Fruit fly (Drosophila melanogaster) whole organism, embryonic: ENCODE results near the gene dsx.

Experiments used
- Atf6 ChIP-seq: fragments of 200-800 bp; sonication (Bioruptor generic); IDR thresholded peaks from 2 replicates; pipeline ENCODE4 v1.3.6; 2022; ENCODE audit warnings: missing biosample characterization, missing genetic modification characterization
- B-H2 ChIP-seq: fragments of 200-800 bp; sonication (Bioruptor generic); optimal IDR thresholded peaks from 2 replicates; lab custom pipeline; 2018; ENCODE audit warnings: missing biosample characterization, mild to moderate bottlenecking, missing genetic modification characterization
- Bteb2 ChIP-seq: fragments of 200-800 bp; sonication (Bioruptor generic); optimal IDR thresholded peaks from 2 replicates; lab custom pipeline; 2016; ENCODE audit warnings: missing biosample characterization, missing genetic modification characterization
- CG10267 ChIP-seq: fragments of 200-800 bp; sonication (Bioruptor generic); optimal IDR thresholded peaks from 2 replicates; lab custom pipeline; 2018; ENCODE audit warnings: missing biosample characterization, mild to moderate bottlenecking, missing genetic modification characterization, moderate library complexity
- CG12155 ChIP-seq: fragments of 200-800 bp; sonication (Bioruptor generic); optimal IDR thresholded peaks from 3 replicates; lab custom pipeline; 2016; ENCODE audit warnings: missing biosample characterization, missing genetic modification characterization
- CG13624 ChIP-seq: fragments of 200-800 bp; sonication (Bioruptor generic); optimal IDR thresholded peaks from 2 replicates; lab custom pipeline; 2016; ENCODE audit warnings: missing biosample characterization, missing genetic modification characterization
- CG14014 ChIP-seq: fragments of 200-800 bp; sonication (Bioruptor generic); IDR thresholded peaks from 2 replicates; pipeline ENCODE4 v1.3.6; 2022; ENCODE audit warnings: missing biosample characterization, missing genetic modification characterization
- CG14050 ChIP-seq: fragments of 200-800 bp; sonication (Bioruptor generic); IDR thresholded peaks from 3 replicates; pipeline ENCODE4 v1.3.6; 2022; ENCODE audit warnings: missing biosample characterization, missing genetic modification characterization
- CG1529 ChIP-seq: fragments of 200-800 bp; sonication (Bioruptor generic); optimal IDR thresholded peaks from 3 replicates; lab custom pipeline; 2018; ENCODE audit warnings: missing biosample characterization, missing genetic modification characterization
- CG15601 ChIP-seq: fragments of 200-800 bp; sonication (Bioruptor generic); optimal IDR thresholded peaks from 3 replicates; lab custom pipeline; 2019; ENCODE audit warnings: missing biosample characterization, mild to moderate bottlenecking, missing genetic modification characterization, moderate library complexity
- CG15696 ChIP-seq: fragments of 200-800 bp; sonication (Bioruptor generic); optimal IDR thresholded peaks from 2 replicates; lab custom pipeline; 2019; ENCODE audit warnings: missing biosample characterization, mild to moderate bottlenecking, missing genetic modification characterization, moderate library complexity
- CG1603 ChIP-seq: fragments of 200-800 bp; sonication (Bioruptor generic); optimal IDR thresholded peaks from 2 replicates; lab custom pipeline; 2019; ENCODE audit warnings: missing biosample characterization, mild to moderate bottlenecking, missing genetic modification characterization, moderate library complexity
- CG16863 ChIP-seq: fragments of 200-800 bp; sonication (Bioruptor generic); optimal IDR thresholded peaks from 3 replicates; lab custom pipeline; 2016; ENCODE audit warnings: missing biosample characterization, missing genetic modification characterization
- CG17186 ChIP-seq: fragments of 200-800 bp; sonication (Bioruptor generic); optimal IDR thresholded peaks from 3 replicates; lab custom pipeline; 2017; ENCODE audit warnings: missing biosample characterization, missing genetic modification reagents, missing genetic modification characterization
- CG17802 ChIP-seq: fragments of 200-800 bp; sonication (Bioruptor generic); optimal IDR thresholded peaks from 2 replicates; lab custom pipeline; 2018; ENCODE audit warnings: missing biosample characterization, mild to moderate bottlenecking, missing genetic modification characterization, moderate library complexity
- CG1792 ChIP-seq: fragments of 200-800 bp; sonication (Bioruptor generic); optimal IDR thresholded peaks from 2 replicates; lab custom pipeline; 2016; ENCODE audit warnings: missing biosample characterization, missing genetic modification characterization
- CG3163 ChIP-seq: fragments of 200-800 bp; sonication (Bioruptor generic); optimal IDR thresholded peaks from 3 replicates; lab custom pipeline; 2016; ENCODE audit warnings: missing biosample characterization, missing genetic modification characterization
- CG33213 ChIP-seq: fragments of 200-800 bp; sonication (Bioruptor generic); optimal IDR thresholded peaks from 3 replicates; lab custom pipeline; 2016; ENCODE audit warnings: missing biosample characterization, missing genetic modification characterization
- CG42726 ChIP-seq: fragments of 200-800 bp; sonication (Bioruptor generic); IDR thresholded peaks from 2 replicates; pipeline ENCODE4 v1.3.6; 2022; ENCODE audit warnings: missing biosample characterization, missing genetic modification characterization; ENCODE audit not compliant: partially characterized antibody
- CG4328 ChIP-seq: fragments of 200-800 bp; sonication (Bioruptor generic); optimal IDR thresholded peaks from 3 replicates; lab custom pipeline; 2017; ENCODE audit warnings: missing biosample characterization, missing genetic modification reagents, missing genetic modification characterization
- CG7372 ChIP-seq: fragments of 200-800 bp; sonication (Bioruptor generic); IDR thresholded peaks from 2 replicates; pipeline ENCODE4 v1.3.6; 2022; ENCODE audit warnings: missing biosample characterization, missing genetic modification characterization
- CG7745 ChIP-seq: fragments of 200-800 bp; sonication (Bioruptor generic); optimal IDR thresholded peaks from 2 replicates; lab custom pipeline; 2018; ENCODE audit warnings: missing biosample characterization, mild to moderate bottlenecking, missing genetic modification characterization, moderate library complexity
- D19B ChIP-seq: fragments of 200-800 bp; sonication (Bioruptor generic); optimal IDR thresholded peaks from 2 replicates; lab custom pipeline; 2017; ENCODE audit warnings: missing biosample characterization, mild to moderate bottlenecking, missing genetic modification characterization
- Dll ChIP-seq: fragments of 200-800 bp; sonication (Bioruptor generic); IDR thresholded peaks from 4 replicates; pipeline ENCODE4 v1.3.6; 2022; ENCODE audit warnings: missing biosample characterization, missing genetic modification characterization; ENCODE audit not compliant: partially characterized antibody
- Ets65A ChIP-seq: fragments of 200-800 bp; sonication (Bioruptor generic); peaks from one replicate; lab custom pipeline; 2016; ENCODE audit warnings: missing biosample characterization, missing genetic modification characterization
- HmgZ ChIP-seq: fragments of 200-800 bp; sonication (Bioruptor generic); optimal IDR thresholded peaks from 2 replicates; lab custom pipeline; 2018; ENCODE audit warnings: missing biosample characterization, mild to moderate bottlenecking, missing genetic modification characterization
- Lpt ChIP-seq: fragments of >200 bp; optimal IDR thresholded peaks from 2 replicates; lab custom pipeline; 2018; ENCODE audit warnings: missing biosample characterization, missing genetic modification characterization
- Meics ChIP-seq: fragments of 200-800 bp; sonication (Bioruptor generic); optimal IDR thresholded peaks from 2 replicates; lab custom pipeline; 2017; ENCODE audit warnings: missing biosample characterization, mild to moderate bottlenecking, missing genetic modification characterization
- NC2α ChIP-seq: fragments of 200-800 bp; sonication (Bioruptor generic); optimal IDR thresholded peaks from 2 replicates; lab custom pipeline; 2016; ENCODE audit warnings: missing biosample characterization, missing genetic modification characterization
- NfI ChIP-seq: fragments of 200-800 bp; sonication (Bioruptor generic); optimal IDR thresholded peaks from 3 replicates; lab custom pipeline; 2018; ENCODE audit warnings: missing biosample characterization, mild to moderate bottlenecking, missing genetic modification characterization, moderate library complexity
- Sin3A ChIP-seq: fragments of >200 bp; optimal IDR thresholded peaks from 2 replicates; lab custom pipeline; 2018
- Stat92E ChIP-seq, 3 experiments: fragments of >200 bp in 2 of 3; fragments of 200-800 bp in 1 of 3; sonication (Bioruptor generic) in 1 of 3; optimal IDR thresholded peaks; 2 replicates each; lab custom pipeline; 2017 to 2019; ENCODE audit warnings: missing biosample characterization in 3 of 3, missing genetic modification characterization in 3 of 3, mild to moderate bottlenecking in 1 of 3, moderate library complexity in 1 of 3
- ab ChIP-seq: fragments of 200-800 bp; sonication (Bioruptor generic); optimal IDR thresholded peaks from 2 replicates; lab custom pipeline; 2016; ENCODE audit warnings: missing biosample characterization, missing genetic modification characterization
- bcd ChIP-seq: fragments of 200-800 bp; sonication (Bioruptor generic); optimal IDR thresholded peaks from 2 replicates; lab custom pipeline; 2017; ENCODE audit warnings: missing biosample characterization, mild to moderate bottlenecking, missing genetic modification characterization
- chinmo ChIP-seq: fragments of 200-800 bp; sonication (Bioruptor generic); IDR thresholded peaks from 4 replicates; pipeline ENCODE4 v1.3.6; 2022; ENCODE audit warnings: missing biosample characterization, missing genetic modification characterization; ENCODE audit not compliant: partially characterized antibody
- crc ChIP-seq: fragments of 200-800 bp; sonication (Bioruptor generic); optimal IDR thresholded peaks from 2 replicates; lab custom pipeline; 2016; ENCODE audit warnings: missing biosample characterization, missing genetic modification characterization
- crol ChIP-seq: fragments of 200-800 bp; sonication (Bioruptor generic); IDR thresholded peaks from 2 replicates; pipeline ENCODE4 v1.3.6; 2022; ENCODE audit warnings: missing biosample characterization, missing genetic modification characterization
- disco-r ChIP-seq: fragments of 200-800 bp; sonication (Bioruptor generic); optimal IDR thresholded peaks from 2 replicates; lab custom pipeline; 2016; ENCODE audit warnings: missing biosample characterization, missing genetic modification characterization
- dmrt11E ChIP-seq: fragments of 200-800 bp; sonication (Bioruptor generic); optimal IDR thresholded peaks from 3 replicates; lab custom pipeline; 2018; ENCODE audit warnings: missing biosample characterization, mild to moderate bottlenecking, missing genetic modification characterization, moderate library complexity
- fru ChIP-seq: fragments of >200 bp; optimal IDR thresholded peaks from 2 replicates; lab custom pipeline; 2017
- inv ChIP-seq: fragments of 200-800 bp; sonication (Bioruptor generic); IDR thresholded peaks from 2 replicates; pipeline ENCODE4 v1.3.6; 2022; ENCODE audit warnings: missing biosample characterization, missing genetic modification characterization; ENCODE audit not compliant: partially characterized antibody
- lov ChIP-seq, 2 experiments: fragments of 200-800 bp in 1 of 2; fragments of >200 bp in 1 of 2; sonication (Bioruptor generic) in 1 of 2; IDR thresholded peaks in 1 of 2; optimal IDR thresholded peaks in 1 of 2; 2 replicates in 1 of 2; 3 replicates in 1 of 2; pipeline versions ENCODE4 v1.3.6 to Lab custom; 2017 to 2022; ENCODE audit warnings: missing biosample characterization in 1 of 2, missing genetic modification characterization in 1 of 2
- mam ChIP-seq: fragments of 200-800 bp; sonication (Bioruptor generic); optimal IDR thresholded peaks from 3 replicates; lab custom pipeline; 2016; ENCODE audit warnings: missing biosample characterization, missing genetic modification characterization
- mld ChIP-seq: fragments of 200-800 bp; sonication (Bioruptor generic); IDR thresholded peaks from 3 replicates; pipeline ENCODE4 v1.3.6; 2022; ENCODE audit warnings: missing biosample characterization, missing genetic modification characterization; ENCODE audit not compliant: partially characterized antibody
- phol ChIP-seq: fragments of 200-800 bp; sonication (Bioruptor generic); optimal IDR thresholded peaks from 3 replicates; lab custom pipeline; 2018; ENCODE audit warnings: missing biosample characterization, mild to moderate bottlenecking, missing genetic modification characterization, moderate library complexity
- prd ChIP-seq, 3 experiments: fragments of >200 bp in 2 of 3; fragments of 200-800 bp in 1 of 3; sonication (Bioruptor generic) in 1 of 3; optimal IDR thresholded peaks in 2 of 3; IDR thresholded peaks in 1 of 3; 2 replicates in 2 of 3; 3 replicates in 1 of 3; pipeline versions ENCODE4 v1.3.6 to Lab custom; 2017 to 2022; ENCODE audit warnings: missing biosample characterization in 1 of 3, missing genetic modification characterization in 1 of 3
- sens ChIP-seq: fragments of 200-800 bp; sonication (Bioruptor generic); peaks from one replicate; lab custom pipeline; 2016; ENCODE audit warnings: missing biosample characterization, missing genetic modification characterization
- sim ChIP-seq: fragments of 200-800 bp; sonication (Bioruptor generic); IDR thresholded peaks from 2 replicates; pipeline ENCODE4 v1.3.6; 2022; ENCODE audit warnings: missing biosample characterization, missing genetic modification characterization
- sqz ChIP-seq: fragments of 200-800 bp; sonication (Bioruptor generic); optimal IDR thresholded peaks from 3 replicates; lab custom pipeline; 2018; ENCODE audit warnings: missing biosample characterization, mild to moderate bottlenecking, missing genetic modification characterization
- tio ChIP-seq: fragments of 200-800 bp; sonication (Bioruptor generic); optimal IDR thresholded peaks from 2 replicates; lab custom pipeline; 2017; ENCODE audit warnings: missing biosample characterization, missing genetic modification characterization, inconsistent platforms
- tll ChIP-seq, 2 experiments: fragments of 200-800 bp in 1 of 2; fragments of >200 bp in 1 of 2; sonication (Bioruptor generic) in 1 of 2; optimal IDR thresholded peaks; 2 replicates each; lab custom pipeline; 2017 to 2019; ENCODE audit warnings: missing biosample characterization in 2 of 2, missing genetic modification characterization in 2 of 2, mild to moderate bottlenecking in 1 of 2, moderate library complexity in 1 of 2

Gene dsx

dm6 chr3R:7981396-7981795 is 14.2 kb upstream of the dsx start (continued):
- TF ChIP-seq CG15601 (tag; lab: Kevin White, UChicago) (peak; percentile 18), disco-r (GFP tag; lab: Kevin White, UChicago) (no peak), CG17186 (no peak), Lpt (GFP tag; lab: Kevin White, UChicago) (no peak), CG33213 (no peak), dmrt11E (tag; lab: Kevin White, UChicago) (no peak), Ets65A (GFP tag; lab: Kevin White, UChicago) (no peak), prd (optimal IDR thresholded peaks at IDR 0.05; lab: Kevin White, UChicago) (no peak), prd (GFP tag; IDR thresholded peaks at IDR 0.05; lab: Robert Waterston, UW) (no peak), CG12155 (GFP tag; lab: Kevin White, UChicago) (no peak), phol (tag; lab: Kevin White, UChicago) (no peak), Stat92E (GFP tag; optimal IDR thresholded peaks at IDR 0.05; lab: Kevin White, UChicago) (no peak), CG10267 (tag; lab: Kevin White, UChicago) (peak; percentile 3), CG14014 (GFP tag; lab: Robert Waterston, UW) (no peak), CG7745 (tag; lab: Kevin White, UChicago) (no peak), B-H2 (GFP tag; lab: Kevin White, UChicago) (no peak), HmgZ (tag; lab: Kevin White, UChicago) (peak; percentile 8), bcd (GFP tag; lab: Kevin White, UChicago) (no peak), mam (GFP tag; lab: Kevin White, UChicago) (no peak), crol (GFP tag; lab: Robert Waterston, UW) (no peak), CG15696 (tag; lab: Kevin White, UChicago) (peak; percentile 3), chinmo (GFP tag; lab: Robert Waterston, UW) (no peak), crc (GFP tag; lab: Kevin White, UChicago) (no peak), ab (GFP tag; lab: Kevin White, UChicago) (no peak), tll (GFP tag; optimal IDR thresholded peaks at IDR 0.05; lab: Kevin White, UChicago) (no peak), CG1792 (GFP tag; lab: Kevin White, UChicago) (no peak), Sin3A (lab: Kevin White, UChicago) (no peak), CG1529 (no peak), D19B (GFP tag; lab: Kevin White, UChicago) (no peak), inv (GFP tag; lab: Robert Waterston, UW) (no peak), CG14050 (GFP tag; lab: Robert Waterston, UW) (no peak), Atf6 (GFP tag; lab: Robert Waterston, UW) (no peak), Dll (no peak), fru (lab: Kevin White, UChicago) (no peak), mld (GFP tag; lab: Robert Waterston, UW) (no peak), CG7372 (GFP tag; lab: Robert Waterston, UW) (no peak), sens (peak; percentile 7), Bteb2 (no peak), lov (optimal IDR thresholded peaks at IDR 0.05; lab: Kevin White, UChicago) (no peak), lov (GFP tag; IDR thresholded peaks at IDR 0.05; lab: Robert Waterston, UW) (no peak), sqz (GFP tag; lab: Kevin White, UChicago) (no peak), tio (GFP tag; lab: Kevin White, UChicago) (no peak), NfI (no peak), CG3163 (GFP tag; lab: Kevin White, UChicago) (no peak), sim (no peak), Meics (no peak), CG16863 (no peak), CG4328 (GFP tag; lab: Kevin White, UChicago) (no peak), CG17802 (tag; lab: Kevin White, UChicago) (no peak), NC2α (GFP tag; lab: Kevin White, UChicago) (no peak), CG1603 (tag; lab: Kevin White, UChicago) (peak; percentile 16), CG42726 (GFP tag; lab: Robert Waterston, UW) (0 out of 2 replicates have a peak, but pooled peaks have one; percentile 25), CG13624 (GFP tag; lab: Kevin White, UChicago) (no peak)
